Worm (Caenorhabditis elegans) whole organism, midembryonic: ENCODE data around the gene metl-18.

ENCODE experiments used
- T22C8.4 ChIP-seq: fragments of 200-800 bp; sonication (Bioruptor generic); IDR thresholded peaks from 2 replicates; pipeline ENCODE4 v1.3.6; 2022; ENCODE audit warnings: missing genetic modification characterization, missing compliant biosample characterization
- cog-1 ChIP-seq: sonication (generic microtip); optimal IDR thresholded peaks from 2 replicates; lab custom pipeline; 2016; ENCODE audit warnings: missing genetic modification characterization, missing compliant biosample characterization
- flt-1 ChIP-seq: fragments of 200-800 bp; sonication (Bioruptor generic); IDR thresholded peaks from 2 replicates; pipeline ENCODE4 v1.3.6; 2022; ENCODE audit warnings: missing genetic modification characterization, missing compliant biosample characterization
- klf-2 ChIP-seq: fragments of 200-800 bp; sonication (Bioruptor generic); conservative IDR thresholded peaks from 2 replicates; pipeline ENCODE4 v1.3.6; 2022; ENCODE audit warnings: missing genetic modification reagents, missing genetic modification characterization, missing compliant biosample characterization
- ref-1 ChIP-seq: fragments of 200-800 bp; sonication (Bioruptor generic); conservative IDR thresholded peaks from 2 replicates; pipeline ENCODE4 v1.3.6; 2022; ENCODE audit warnings: missing genetic modification reagents, missing genetic modification characterization, missing compliant biosample characterization
- tab-1 ChIP-seq: fragments of 200-800 bp; sonication (Bioruptor generic); IDR thresholded peaks from 2 replicates; pipeline ENCODE4 v1.3.6; 2022; ENCODE audit warnings: missing genetic modification characterization, missing compliant biosample characterization
- ztf-23 ChIP-seq: fragments of 200-800 bp; sonication (Bioruptor generic); IDR thresholded peaks from 2 replicates; pipeline ENCODE4 v1.3.6; 2022; ENCODE audit warnings: missing genetic modification reagents, missing genetic modification characterization, missing compliant biosample characterization
- ztf-29 ChIP-seq: fragments of 200-800 bp; sonication (Bioruptor generic); IDR thresholded peaks from 2 replicates; pipeline ENCODE4 v1.3.6; 2022; ENCODE audit warnings: missing genetic modification reagents, missing genetic modification characterization, missing compliant biosample characterization

DNA sequence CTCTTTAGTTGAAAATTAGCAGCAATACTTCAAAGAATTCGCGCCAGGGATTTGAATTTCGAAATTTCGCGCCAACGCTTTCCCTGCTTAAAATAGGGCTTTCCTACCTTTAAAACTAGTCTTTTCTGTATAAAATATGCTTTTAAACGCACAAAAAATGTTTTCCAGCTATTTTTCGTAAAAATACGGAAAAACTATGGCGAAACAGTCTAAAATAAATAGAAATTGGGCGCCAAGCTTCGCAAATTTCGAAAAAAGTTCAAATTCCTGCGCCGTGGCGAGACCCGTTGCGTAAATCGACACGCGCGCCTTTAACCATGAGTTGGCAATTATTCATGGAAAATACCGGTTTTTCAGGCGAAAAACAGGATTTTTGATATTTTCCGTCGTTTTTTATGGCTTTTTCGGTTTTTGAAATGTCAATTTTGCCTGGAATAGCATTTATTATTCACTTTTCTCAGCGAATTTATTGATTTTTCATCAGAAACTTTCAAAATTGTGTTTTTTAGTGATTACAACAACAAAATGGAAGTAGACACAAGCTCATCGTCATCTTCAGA lies 21.1 kb upstream of the metl-18 start, which contains the start of the genes npp-9 and F59A2.5:
- TF ChIP-seq cog-1 (tag; lab: Kevin White, UChicago) (no peak), flt-1 (GFP tag; lab: Robert Waterston, UW) (no peak), ztf-29 (GFP tag; lab: Robert Waterston, UW) (no peak), tab-1 (GFP tag; lab: Robert Waterston, UW) (no peak), ztf-23 (no peak), klf-2 (GFP tag; lab: Robert Waterston, UW) (no peak), ref-1 (GFP tag; lab: Robert Waterston, UW) (no peak), T22C8.4 (GFP tag; lab: Robert Waterston, UW) (no peak)
